Fruit fly (Drosophila melanogaster) whole organism, embryonic: ENCODE measurements around the gene Ir92a.
A peak's percentile ranks its signal among the peaks of the same experiment; 100 is the strongest.

Experiments
- Ada2b ChIP-seq: fragments of 200-800 bp; sonication (Bioruptor generic); IDR thresholded peaks from 2 replicates; pipeline ENCODE4 v1.3.6; 2022; ENCODE audit warnings: missing biosample characterization, missing genetic modification characterization
- Adf1 ChIP-seq: fragments of 200-800 bp; sonication (Bioruptor generic); IDR thresholded peaks from 2 replicates; pipeline ENCODE4 v1.3.6; 2022; ENCODE audit warnings: missing biosample characterization, missing genetic modification characterization
- Atf-2 ChIP-seq: fragments of 200-800 bp; sonication (Bioruptor generic); optimal IDR thresholded peaks from 2 replicates; lab custom pipeline; 2016; ENCODE audit warnings: missing biosample characterization, missing genetic modification characterization
- CG1024 ChIP-seq: fragments of 200-800 bp; sonication (Bioruptor generic); IDR thresholded peaks from 2 replicates; pipeline ENCODE4 v1.3.6; 2022; ENCODE audit warnings: missing biosample characterization, missing genetic modification characterization
- CG12155 ChIP-seq: fragments of 200-800 bp; sonication (Bioruptor generic); optimal IDR thresholded peaks from 3 replicates; lab custom pipeline; 2016; ENCODE audit warnings: missing biosample characterization, missing genetic modification characterization
- CG12299 ChIP-seq: fragments of 200-800 bp; sonication (Bioruptor generic); optimal IDR thresholded peaks from 2 replicates; lab custom pipeline; 2018; ENCODE audit warnings: missing biosample characterization, mild to moderate bottlenecking, missing genetic modification characterization
- CG12744 ChIP-seq: fragments of 200-800 bp; sonication (Bioruptor generic); optimal IDR thresholded peaks from 2 replicates; lab custom pipeline; 2016; ENCODE audit warnings: missing biosample characterization, missing genetic modification characterization
- CG13894 ChIP-seq: fragments of 200-800 bp; sonication (Bioruptor generic); optimal IDR thresholded peaks from 3 replicates; lab custom pipeline; 2018; ENCODE audit warnings: missing biosample characterization, mild to moderate bottlenecking, missing genetic modification characterization, moderate library complexity
- CG15269 ChIP-seq: fragments of 200-800 bp; sonication (Bioruptor generic); optimal IDR thresholded peaks from 2 replicates; lab custom pipeline; 2018; ENCODE audit warnings: missing biosample characterization, mild to moderate bottlenecking, missing genetic modification characterization, moderate library complexity
- CG15601 ChIP-seq: fragments of 200-800 bp; sonication (Bioruptor generic); optimal IDR thresholded peaks from 3 replicates; lab custom pipeline; 2019; ENCODE audit warnings: missing biosample characterization, mild to moderate bottlenecking, missing genetic modification characterization, moderate library complexity
- CG16779 ChIP-seq: fragments of 200-800 bp; sonication (Bioruptor generic); IDR thresholded peaks from 2 replicates; pipeline ENCODE4 v1.3.6; 2022; ENCODE audit warnings: missing biosample characterization, missing genetic modification characterization
- CG16813 ChIP-seq: fragments of 200-800 bp; sonication (Bioruptor generic); IDR thresholded peaks from 3 replicates; pipeline ENCODE4 v1.3.6; 2022; ENCODE audit warnings: missing biosample characterization, missing genetic modification characterization; ENCODE audit not compliant: partially characterized antibody
- CG17385 ChIP-seq: fragments of 200-800 bp; sonication (Bioruptor generic); optimal IDR thresholded peaks from 3 replicates; lab custom pipeline; 2018; ENCODE audit warnings: missing biosample characterization, mild to moderate bottlenecking, missing genetic modification characterization
- CG2678 ChIP-seq: fragments of 200-800 bp; sonication (Bioruptor generic); optimal IDR thresholded peaks from 3 replicates; lab custom pipeline; 2019; ENCODE audit warnings: missing biosample characterization, mild to moderate bottlenecking, missing genetic modification characterization, moderate library complexity
- CG2712 ChIP-seq: fragments of 200-800 bp; optimal IDR thresholded peaks from 3 replicates; lab custom pipeline; 2019; ENCODE audit warnings: missing biosample characterization, mild to moderate bottlenecking, missing genetic modification characterization, moderate library complexity
- CG31224 ChIP-seq: fragments of 200-800 bp; sonication (Bioruptor generic); IDR thresholded peaks from 2 replicates; pipeline ENCODE4 v1.3.6; 2022; ENCODE audit warnings: missing biosample characterization, missing genetic modification characterization
- CG3163 ChIP-seq: fragments of 200-800 bp; sonication (Bioruptor generic); optimal IDR thresholded peaks from 3 replicates; lab custom pipeline; 2016; ENCODE audit warnings: missing biosample characterization, missing genetic modification characterization
- CG3281 ChIP-seq: fragments of 200-800 bp; sonication (Bioruptor generic); optimal IDR thresholded peaks from 3 replicates; lab custom pipeline; 2017; ENCODE audit warnings: missing biosample characterization, mild to moderate bottlenecking, missing genetic modification characterization
- CG3726 ChIP-seq: fragments of 200-800 bp; sonication (Bioruptor generic); IDR thresholded peaks from 3 replicates; pipeline ENCODE4, ENCODE4 v1.3.6; 2022; ENCODE audit warnings: missing biosample characterization, missing genetic modification characterization
- CG4617 ChIP-seq: fragments of 200-800 bp; sonication (Bioruptor generic); optimal IDR thresholded peaks from 3 replicates; lab custom pipeline; 2016; ENCODE audit warnings: missing biosample characterization, missing genetic modification characterization, borderline replicate concordance
- CG4730 ChIP-seq: fragments of 200-800 bp; sonication (Bioruptor generic); IDR thresholded peaks from 2 replicates; pipeline ENCODE4 v1.3.6; 2022; ENCODE audit warnings: missing biosample characterization, missing genetic modification characterization
- CG7372 ChIP-seq: fragments of 200-800 bp; sonication (Bioruptor generic); IDR thresholded peaks from 2 replicates; pipeline ENCODE4 v1.3.6; 2022; ENCODE audit warnings: missing biosample characterization, missing genetic modification characterization
- CG7786 ChIP-seq: fragments of 200-800 bp; sonication (Bioruptor generic); optimal IDR thresholded peaks from 2 replicates; lab custom pipeline; 2016; ENCODE audit warnings: missing biosample characterization, missing genetic modification characterization
- CG8765 ChIP-seq: fragments of 200-800 bp; sonication (Bioruptor generic); IDR thresholded peaks from 2 replicates; pipeline ENCODE4 v1.3.6; 2022; ENCODE audit warnings: missing biosample characterization, missing genetic modification characterization
- CG9437 ChIP-seq: fragments of 200-800 bp; sonication (Bioruptor generic); optimal IDR thresholded peaks from 2 replicates; lab custom pipeline; 2018; ENCODE audit warnings: missing biosample characterization, mild to moderate bottlenecking, missing genetic modification characterization
- CG9817 ChIP-seq: fragments of 200-800 bp; sonication (Bioruptor generic); optimal IDR thresholded peaks from 2 replicates; lab custom pipeline; 2018; ENCODE audit warnings: missing biosample characterization, mild to moderate bottlenecking, missing genetic modification characterization, moderate library complexity
- CoRest ChIP-seq: fragments of 200-800 bp; sonication (Bioruptor generic); optimal IDR thresholded peaks from 3 replicates; lab custom pipeline; 2018; ENCODE audit warnings: missing biosample characterization, mild to moderate bottlenecking, missing genetic modification characterization, moderate library complexity
- E2f1 ChIP-seq: fragments of 200-800 bp; sonication (Bioruptor generic); IDR thresholded peaks from 2 replicates; pipeline ENCODE4 v1.3.6; 2022; ENCODE audit warnings: missing biosample characterization, missing genetic modification characterization
- HLHmδ ChIP-seq: fragments of 200-800 bp; sonication (Bioruptor generic); optimal IDR thresholded peaks from 2 replicates; lab custom pipeline; 2018; ENCODE audit warnings: missing biosample characterization, mild to moderate bottlenecking, missing genetic modification characterization, moderate library complexity
- Jarid2 ChIP-seq: fragments of 200-800 bp; sonication (Bioruptor generic); optimal IDR thresholded peaks from 3 replicates; lab custom pipeline; 2017; ENCODE audit warnings: mild to moderate bottlenecking, missing biosample characterization, missing genetic modification reagents, missing genetic modification characterization
- Mad ChIP-seq: fragments of 200-800 bp; sonication (Bioruptor generic); optimal IDR thresholded peaks from 2 replicates; lab custom pipeline; 2016; ENCODE audit warnings: missing biosample characterization, missing genetic modification characterization
- Nf-YA ChIP-seq: fragments of 200-800 bp; sonication (Bioruptor generic); IDR thresholded peaks from 2 replicates; pipeline ENCODE4 v1.3.6; 2022; ENCODE audit warnings: missing biosample characterization, missing genetic modification characterization
- Opbp ChIP-seq: fragments of 200-800 bp; sonication (Bioruptor generic); IDR thresholded peaks from 3 replicates; pipeline ENCODE4 v1.3.6; 2022; ENCODE audit warnings: missing biosample characterization, missing genetic modification characterization; ENCODE audit not compliant: partially characterized antibody
- Six4 ChIP-seq: fragments of 200-800 bp; sonication (Bioruptor generic); optimal IDR thresholded peaks from 2 replicates; lab custom pipeline; 2016; ENCODE audit warnings: missing biosample characterization, missing genetic modification characterization
- Usf ChIP-seq: fragments of 200-800 bp; sonication (Bioruptor generic); optimal IDR thresholded peaks from 2 replicates; lab custom pipeline; 2017; ENCODE audit warnings: missing genotype, missing biosample characterization, missing genetic modification characterization
- Vsx1 ChIP-seq: fragments of 200-800 bp; sonication (Bioruptor generic); optimal IDR thresholded peaks from 2 replicates; lab custom pipeline; 2017; ENCODE audit warnings: missing biosample characterization, mild to moderate bottlenecking, missing genetic modification characterization, missing genetic modification reagents
- bab2 ChIP-seq: fragments of 200-800 bp; sonication (Bioruptor generic); optimal IDR thresholded peaks from 2 replicates; lab custom pipeline; 2016; ENCODE audit warnings: missing biosample characterization, missing genetic modification characterization
- bigmax ChIP-seq: fragments of 200-800 bp; sonication (Bioruptor generic); optimal IDR thresholded peaks from 2 replicates; lab custom pipeline; 2018; ENCODE audit warnings: missing biosample characterization, mild to moderate bottlenecking, missing genetic modification characterization
- eve ChIP-seq, 2 experiments: fragments of >200 bp; optimal IDR thresholded peaks; 2 replicates each; lab custom pipeline; 2017; ENCODE audit warnings: missing biosample characterization in 2 of 2, missing genetic modification characterization in 2 of 2
- fd64A ChIP-seq: fragments of 200-800 bp; sonication (Bioruptor generic); optimal IDR thresholded peaks from 3 replicates; lab custom pipeline; 2018; ENCODE audit warnings: missing biosample characterization, mild to moderate bottlenecking, missing genetic modification characterization
- fru ChIP-seq: fragments of >200 bp; optimal IDR thresholded peaks from 2 replicates; lab custom pipeline; 2017
- gro ChIP-seq: fragments of 200-800 bp; sonication (Bioruptor generic); optimal IDR thresholded peaks from 2 replicates; lab custom pipeline; 2016; ENCODE audit warnings: missing biosample characterization, missing genetic modification characterization
- ham ChIP-seq: fragments of 200-800 bp; sonication (Bioruptor generic); IDR thresholded peaks from 2 replicates; pipeline ENCODE4 v1.3.6; 2022; ENCODE audit warnings: missing biosample characterization, missing genetic modification characterization
- nau ChIP-seq: fragments of 200-800 bp; sonication (Bioruptor generic); optimal IDR thresholded peaks from 3 replicates; lab custom pipeline; 2017; ENCODE audit warnings: missing biosample characterization, mild to moderate bottlenecking, missing genetic modification characterization, missing genetic modification reagents
- nmo ChIP-seq: fragments of 200-800 bp; sonication (Bioruptor generic); optimal IDR thresholded peaks from 2 replicates; lab custom pipeline; 2018; ENCODE audit warnings: missing biosample characterization, mild to moderate bottlenecking, missing genetic modification characterization, moderate library complexity
- row ChIP-seq: fragments of 200-800 bp; sonication (Bioruptor generic); IDR thresholded peaks from 3 replicates; pipeline ENCODE4 v1.3.6; 2022; ENCODE audit warnings: missing biosample characterization, missing genetic modification characterization
- run ChIP-seq: fragments of 200-800 bp; sonication (Bioruptor generic); optimal IDR thresholded peaks from 3 replicates; lab custom pipeline; 2018; ENCODE audit warnings: missing biosample characterization, mild to moderate bottlenecking, missing genetic modification characterization
- slbo ChIP-seq: fragments of 200-800 bp; sonication (Bioruptor generic); IDR thresholded peaks from 2 replicates; pipeline ENCODE4 v1.3.6; 2022; ENCODE audit warnings: missing biosample characterization, missing genetic modification characterization
- sug ChIP-seq: fragments of 200-800 bp; optimal IDR thresholded peaks from 2 replicates; lab custom pipeline; 2019; ENCODE audit warnings: missing biosample characterization, mild to moderate bottlenecking, missing genetic modification characterization, moderate library complexity

The Ir92a gene

DNA sequence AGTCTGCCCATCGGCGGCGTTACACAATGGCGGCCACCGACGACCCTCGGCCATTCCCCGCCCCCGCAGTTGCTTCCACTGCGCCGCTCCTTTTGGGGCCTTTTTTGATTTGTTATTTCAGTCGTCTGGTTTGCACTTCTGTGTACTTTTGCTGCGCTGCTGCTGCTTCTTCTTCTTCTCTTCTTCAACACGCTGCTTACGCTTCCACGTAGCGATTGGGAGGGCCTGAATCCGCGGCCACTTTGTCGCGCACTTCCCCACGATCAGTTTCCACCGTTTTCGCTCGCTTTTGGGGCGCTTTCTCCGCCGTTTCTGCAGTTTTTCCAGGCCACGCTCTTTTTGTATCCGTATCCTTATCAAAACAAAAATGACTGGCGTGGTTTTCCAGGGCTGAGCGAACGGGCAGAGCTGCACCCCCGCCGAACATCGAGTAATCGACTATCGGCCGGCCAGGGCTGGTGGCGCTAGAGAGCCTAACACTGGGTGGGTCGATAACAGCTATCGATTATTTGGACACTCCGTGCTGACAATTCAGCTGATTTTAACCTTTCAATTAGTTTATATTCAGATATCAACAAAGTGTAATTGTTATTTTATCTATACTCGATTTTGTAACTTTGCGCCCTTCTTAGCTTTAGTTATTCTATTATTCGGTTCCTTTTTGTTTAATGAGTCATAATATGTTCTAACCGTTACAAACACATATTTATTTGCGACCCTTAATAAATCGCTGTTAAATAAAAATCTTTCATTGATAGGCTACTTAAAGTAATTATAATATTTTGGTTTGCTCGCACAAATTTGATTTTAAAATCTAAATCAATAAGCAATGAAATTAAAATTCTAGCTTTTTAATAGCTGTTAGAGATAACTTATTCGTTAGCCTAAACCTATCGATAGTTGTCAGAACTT is 10.9 kb upstream of the Ir92a start, which contains the start of the genes CG4360 and Sirt2 (continued):
- peak; percentile 46 for TF ChIP-seq CG2712 (tag; lab: Kevin White, UChicago)
- peak; percentile 25; the same call in 1 of the 2 replicates for TF ChIP-seq E2f1 (GFP tag; lab: Robert Waterston, UW)
- TF ChIP-seq Opbp (GFP tag; lab: Robert Waterston, UW) = peak; percentile 92
- TF ChIP-seq bigmax = no peak
- TF ChIP-seq fru (lab: Kevin White, UChicago) = no peak
- peak; percentile 69 for TF ChIP-seq Adf1 (GFP tag; lab: Robert Waterston, UW)
- TF ChIP-seq gro (GFP tag; lab: Kevin White, UChicago) = peak; percentile 32
- TF ChIP-seq CG15601 (tag; lab: Kevin White, UChicago) = no peak
- TF ChIP-seq row (GFP tag; lab: Robert Waterston, UW) = peak; percentile 86
- no peak for TF ChIP-seq ham (GFP tag; lab: Robert Waterston, UW)
- TF ChIP-seq CG1024 (GFP tag; lab: Robert Waterston, UW) = peak; percentile 25
- peak; percentile 99 for TF ChIP-seq CG9437 (GFP tag; lab: Kevin White, UChicago)
- TF ChIP-seq CG17385 (GFP tag; lab: Kevin White, UChicago) = peak; percentile 96
- peak; percentile 6 for TF ChIP-seq CoRest (tag; lab: Kevin White, UChicago)
- 0 out of 2 replicates have a peak, but pooled peaks have one; percentile 50 for TF ChIP-seq CG16779 (GFP tag; lab: Robert Waterston, UW)
- no peak for TF ChIP-seq Six4 (GFP tag; lab: Kevin White, UChicago)
- no peak for TF ChIP-seq Usf (GFP tag; lab: Kevin White, UChicago)
- TF ChIP-seq CG2678 (tag; lab: Kevin White, UChicago) = no peak
- peak; percentile 61 for TF ChIP-seq HLHmδ (GFP tag; lab: Kevin White, UChicago)
- peak; percentile 2 for TF ChIP-seq CG12744 (GFP tag; lab: Kevin White, UChicago)
- TF ChIP-seq Vsx1 = no peak
- TF ChIP-seq CG4730 (GFP tag; lab: Robert Waterston, UW) = no peak
- peak; percentile 38; the same call in 1 of the 2 replicates for TF ChIP-seq CG8765 (GFP tag; lab: Robert Waterston, UW)
- TF ChIP-seq CG13894 (tag; lab: Kevin White, UChicago) = no peak
- TF ChIP-seq sug (tag; lab: Kevin White, UChicago) = peak; percentile 56
- 0 out of 2 replicates have a peak, but pooled peaks have one; percentile 13 for TF ChIP-seq CG31224
- peak; percentile 81 for TF ChIP-seq CG4617
- TF ChIP-seq CG9817 (tag; lab: Kevin White, UChicago) = peak; percentile 35
- peak; percentile 70 for TF ChIP-seq nmo
- peak; percentile 37 for TF ChIP-seq Atf-2 (GFP tag; lab: Kevin White, UChicago)
- TF ChIP-seq CG16813 (GFP tag; lab: Robert Waterston, UW) = peak; percentile 87
- no peak for TF ChIP-seq Nf-YA
- peak; percentile 76 for TF ChIP-seq slbo (GFP tag; lab: Robert Waterston, UW)
- TF ChIP-seq Jarid2 (GFP tag; lab: Kevin White, UChicago) = peak; percentile 12
- no peak for TF ChIP-seq eve (GFP tag; optimal IDR thresholded peaks at IDR 0.05; lab: Kevin White, UChicago)
- no peak for TF ChIP-seq nau
- TF ChIP-seq bab2 (GFP tag; lab: Kevin White, UChicago) = peak; percentile 48
- TF ChIP-seq CG3163 (GFP tag; lab: Kevin White, UChicago) = peak; percentile 28
- no peak for TF ChIP-seq run (tag; lab: Kevin White, UChicago)
- TF ChIP-seq CG3281 (GFP tag; lab: Kevin White, UChicago) = peak; percentile 49
- TF ChIP-seq CG7372 = no peak
- no peak for TF ChIP-seq CG15269 (tag; lab: Kevin White, UChicago)
- TF ChIP-seq CG12155 (GFP tag; lab: Kevin White, UChicago) = peak; percentile 23
- TF ChIP-seq Ada2b = no peak
- TF ChIP-seq CG12299 = peak; percentile 24
- no peak for TF ChIP-seq fd64A (GFP tag; lab: Kevin White, UChicago)
- TF ChIP-seq CG7786 (GFP tag; lab: Kevin White, UChicago) = peak; percentile 68
- no peak for TF ChIP-seq CG3726 (GFP tag; lab: Robert Waterston, UW)
- TF ChIP-seq Mad (GFP tag; lab: Kevin White, UChicago) = peak; percentile 28
